Worm (Caenorhabditis elegans) whole organism, mixed stage, embryonic: ENCODE results near the gene clec-167.

Experiments
- blmp-1 ChIP-seq: fragments of 150-350 bp; optimal IDR thresholded peaks from 2 replicates; lab custom pipeline; 2014; ENCODE audit warnings: missing biosample characterization, missing genetic modification characterization
- elt-1 ChIP-seq: sonication (generic microtip); optimal IDR thresholded peaks from 2 replicates; lab custom pipeline; 2017; ENCODE audit warnings: missing genetic modification characterization, mild to moderate bottlenecking, missing compliant biosample characterization, antibody characterized with exemption, moderate library complexity, borderline replicate concordance; ENCODE audit not compliant: insufficient read depth
- mab-5 ChIP-seq: fragments of 150-350 bp; optimal IDR thresholded peaks from 2 replicates; lab custom pipeline; 2014; ENCODE audit warnings: missing biosample characterization, missing genetic modification characterization
- nhr-2 ChIP-seq: fragments of 150-350 bp; optimal IDR thresholded peaks from 2 replicates; lab custom pipeline; 2014; ENCODE audit warnings: missing biosample characterization, missing genetic modification characterization
- nhr-28 ChIP-seq: fragments of 150-350 bp; optimal IDR thresholded peaks from 2 replicates; lab custom pipeline; 2014; ENCODE audit warnings: missing biosample characterization, missing genetic modification characterization
- unc-39 ChIP-seq: fragments of 150-350 bp; optimal IDR thresholded peaks from 2 replicates; lab custom pipeline; 2014; ENCODE audit warnings: missing biosample characterization, missing genetic modification characterization
- unc-62 ChIP-seq: fragments of 150-350 bp; optimal IDR thresholded peaks from 2 replicates; lab custom pipeline; 2014; ENCODE audit warnings: missing biosample characterization, missing genetic modification reagents, missing genetic modification characterization

DNA sequence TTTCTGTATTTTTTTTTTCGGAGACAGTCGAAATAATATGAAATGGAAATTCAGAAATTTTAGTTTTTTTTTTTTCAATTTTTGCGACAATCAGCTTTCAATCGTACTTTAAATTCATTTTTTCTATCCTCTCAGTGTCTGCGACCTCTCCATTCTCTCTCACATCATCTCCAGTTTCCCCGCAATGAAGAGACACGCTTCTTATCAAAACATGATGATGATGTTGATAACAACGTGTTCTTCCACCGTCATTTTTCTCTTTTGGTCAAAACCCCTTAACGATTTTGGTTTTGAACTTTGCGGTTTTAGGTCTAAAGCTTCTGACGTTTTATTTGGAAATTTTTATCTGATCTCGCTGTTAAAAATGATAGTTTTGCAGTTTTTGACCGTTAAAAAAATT, 46.2 kb downstream of the clec-167 start:
- TF ChIP-seq elt-1: no peak
- no peak for TF ChIP-seq nhr-2 (tag; lab: Kevin White, UChicago)
- TF ChIP-seq blmp-1 (tag; lab: Kevin White, UChicago): no peak
- no peak for TF ChIP-seq unc-39 (tag; lab: Kevin White, UChicago)
- TF ChIP-seq unc-62 (GFP tag; lab: Kevin White, UChicago): no peak
- TF ChIP-seq nhr-28 (tag; lab: Kevin White, UChicago): no peak
- no peak for TF ChIP-seq mab-5 (tag; lab: Kevin White, UChicago)
